Worm (Caenorhabditis elegans) whole organism, young adult: Measurements from ENCODE around the gene cpg-24.

Source experiments
- C06A6.2 ChIP-seq: fragments of 200-800 bp; sonication (Bioruptor generic); conservative IDR thresholded peaks from 2 replicates; pipeline ENCODE4 v1.3.6; 2022; ENCODE audit warnings: missing genetic modification characterization, missing compliant biosample characterization
- C17E4.6 ChIP-seq: fragments of 200-800 bp; sonication (Bioruptor generic); IDR thresholded peaks from 2 replicates; pipeline ENCODE4 v1.3.6; 2022; ENCODE audit warnings: missing genetic modification reagents, missing genetic modification characterization, missing compliant biosample characterization
- F22D6.2 ChIP-seq: sonication (generic microtip); optimal IDR thresholded peaks from 2 replicates; lab custom pipeline; 2016; ENCODE audit warnings: mild to moderate bottlenecking, missing genetic modification characterization, missing compliant biosample characterization
- F23B12.7 ChIP-seq: sonication (generic microtip); optimal IDR thresholded peaks from 2 replicates; lab custom pipeline; 2017; ENCODE audit warnings: missing genetic modification characterization, mild to moderate bottlenecking, missing compliant biosample characterization, antibody characterized with exemption, moderate library complexity; ENCODE audit not compliant: insufficient read depth
- F33H1.4 ChIP-seq: fragments of 200-800 bp; sonication (Bioruptor generic); IDR thresholded peaks from 2 replicates; pipeline ENCODE4 v1.3.6; 2022; ENCODE audit warnings: missing genetic modification reagents, missing genetic modification characterization, missing compliant biosample characterization
- F39B2.1 ChIP-seq: fragments of 200-800 bp; sonication (Bioruptor generic); IDR thresholded peaks from 2 replicates; pipeline ENCODE4 v1.3.6; 2022; ENCODE audit warnings: missing genetic modification reagents, missing genetic modification characterization, missing compliant biosample characterization
- F49E8.2 ChIP-seq: sonication (generic microtip); optimal IDR thresholded peaks from 3 replicates; lab custom pipeline; 2017; ENCODE audit warnings: missing genetic modification characterization, mild to moderate bottlenecking, missing compliant biosample characterization, antibody characterized with exemption, moderate library complexity; ENCODE audit not compliant: insufficient read depth
- T26A5.8 ChIP-seq: sonication (generic microtip); optimal IDR thresholded peaks from 2 replicates; lab custom pipeline; 2016; ENCODE audit warnings: missing genetic modification characterization, missing compliant biosample characterization
- Y56A3A.18 ChIP-seq: fragments of 200-800 bp; sonication (Bioruptor generic); IDR thresholded peaks from 2 replicates; pipeline ENCODE4 v1.3.6; 2022; ENCODE audit warnings: missing genetic modification reagents, missing genetic modification characterization, missing compliant biosample characterization
- Y67H2A.10 ChIP-seq: fragments of 200-800 bp; sonication (Bioruptor generic); conservative IDR thresholded peaks from 2 replicates; pipeline ENCODE4 v1.3.6; 2022; ENCODE audit warnings: missing genetic modification reagents, missing genetic modification characterization, missing compliant biosample characterization
- Y95B8A.8 ChIP-seq: fragments of 200-800 bp; sonication (Bioruptor generic); IDR thresholded peaks from 2 replicates; pipeline ENCODE4 v1.3.6; 2022; ENCODE audit warnings: missing genetic modification reagents, missing genetic modification characterization, missing compliant biosample characterization
- aptf-2 ChIP-seq: fragments of 200-800 bp; sonication (Bioruptor generic); conservative IDR thresholded peaks from 2 replicates; pipeline ENCODE4 v1.3.6; 2022; ENCODE audit warnings: missing genetic modification reagents, missing genetic modification characterization, missing compliant biosample characterization
- atf-7 ChIP-seq: sonication (generic microtip); optimal IDR thresholded peaks from 2 replicates; lab custom pipeline; 2017; ENCODE audit warnings: mild to moderate bottlenecking, missing genetic modification characterization, missing compliant biosample characterization
- attf-5 ChIP-seq: fragments of 200-800 bp; sonication (Bioruptor generic); optimal IDR thresholded peaks from 2 replicates; lab custom pipeline; 2018; ENCODE audit warnings: mild to moderate bottlenecking, missing genetic modification characterization, missing compliant biosample characterization
- attf-6 ChIP-seq: fragments of 200-800 bp; sonication (Bioruptor generic); IDR thresholded peaks from 2 replicates; pipeline ENCODE4 v1.3.6; 2022; ENCODE audit warnings: missing genetic modification reagents, missing genetic modification characterization, missing compliant biosample characterization
- ceh-100 ChIP-seq: fragments of 200-800 bp; sonication (Bioruptor generic); IDR thresholded peaks from 2 replicates; pipeline ENCODE4 v1.3.6; 2022; ENCODE audit warnings: missing genetic modification reagents, missing genetic modification characterization, missing compliant biosample characterization
- ceh-91 ChIP-seq: fragments of 200-800 bp; sonication (Bioruptor generic); IDR thresholded peaks from 2 replicates; pipeline ENCODE4 v1.3.6; 2022; ENCODE audit warnings: missing genetic modification reagents, missing genetic modification characterization, missing compliant biosample characterization
- egl-18 ChIP-seq: fragments of 200-800 bp; sonication (Bioruptor generic); IDR thresholded peaks from 2 replicates; pipeline ENCODE4 v1.3.6; 2022; ENCODE audit warnings: missing genetic modification reagents, missing genetic modification characterization, missing compliant biosample characterization
- fkh-3 ChIP-seq: sonication (generic microtip); optimal IDR thresholded peaks from 2 replicates; lab custom pipeline; 2016; ENCODE audit warnings: mild to moderate bottlenecking, missing genetic modification characterization, missing compliant biosample characterization
- hlh-12 ChIP-seq: sonication (generic microtip); optimal IDR thresholded peaks from 2 replicates; lab custom pipeline; 2016; ENCODE audit warnings: missing genetic modification characterization, missing compliant biosample characterization
- hlh-26 ChIP-seq: fragments of 200-800 bp; sonication (Bioruptor generic); conservative IDR thresholded peaks from 2 replicates; pipeline ENCODE4 v1.3.6; 2022; ENCODE audit warnings: missing genetic modification reagents, missing genetic modification characterization, missing compliant biosample characterization
- hmg-1.2 ChIP-seq: fragments of 200-800 bp; sonication (Bioruptor generic); IDR thresholded peaks from 2 replicates; pipeline ENCODE4 v1.3.6; 2022; ENCODE audit warnings: missing genetic modification reagents, missing genetic modification characterization, missing compliant biosample characterization
- lag-1 ChIP-seq: fragments of 200-800 bp; sonication (Bioruptor generic); IDR thresholded peaks from 2 replicates; pipeline ENCODE4 v1.3.6; 2022; ENCODE audit warnings: missing genetic modification reagents, missing genetic modification characterization, missing compliant biosample characterization
- let-526 ChIP-seq: fragments of 200-800 bp; sonication (Bioruptor generic); IDR thresholded peaks from 2 replicates; pipeline ENCODE4 v1.3.6; 2022; ENCODE audit warnings: missing genetic modification reagents, missing genetic modification characterization, missing compliant biosample characterization
- lin-35 ChIP-seq, 3 experiments: fragments of 150-350 bp in 2 of 3; sonication (generic microtip) in 1 of 3; optimal IDR thresholded peaks; 2 replicates each; lab custom pipeline; 2014 to 2018; ENCODE audit warnings: missing biosample characterization in 3 of 3, missing genetic modification characterization in 3 of 3, missing genetic modification reagents in 3 of 3
- madf-10 ChIP-seq: sonication (generic microtip); optimal IDR thresholded peaks from 2 replicates; lab custom pipeline; 2016; ENCODE audit warnings: mild to moderate bottlenecking, missing genetic modification characterization, missing compliant biosample characterization
- mcd-1 ChIP-seq: fragments of 200-800 bp; sonication (Bioruptor generic); IDR thresholded peaks from 2 replicates; pipeline ENCODE4 v1.3.6; 2022; ENCODE audit warnings: missing genetic modification reagents, missing genetic modification characterization, missing compliant biosample characterization
- mel-28 ChIP-seq: sonication (generic microtip); optimal IDR thresholded peaks from 2 replicates; lab custom pipeline; 2016; ENCODE audit warnings: borderline replicate concordance, mild to moderate bottlenecking, missing genetic modification characterization, missing compliant biosample characterization
- nfyb-1 ChIP-seq: fragments of 200-800 bp; sonication (Bioruptor generic); IDR thresholded peaks from 2 replicates; pipeline ENCODE4 v1.3.6; 2022; ENCODE audit warnings: missing genetic modification reagents, missing genetic modification characterization, missing compliant biosample characterization
- nhr-27 ChIP-seq: fragments of 200-800 bp; sonication (Bioruptor generic); optimal IDR thresholded peaks from 2 replicates; lab custom pipeline; 2018; ENCODE audit warnings: mild to moderate bottlenecking, missing genetic modification characterization, moderate library complexity, missing compliant biosample characterization
- nhr-90 ChIP-seq: sonication (generic microtip); optimal IDR thresholded peaks from 2 replicates; lab custom pipeline; 2016; ENCODE audit warnings: missing genotype, mild to moderate bottlenecking, missing genetic modification characterization, missing compliant biosample characterization
- pbrm-1 ChIP-seq: fragments of 200-800 bp; sonication (Bioruptor generic); IDR thresholded peaks from 2 replicates; pipeline ENCODE4 v1.3.6; 2022; ENCODE audit warnings: missing genetic modification reagents, missing genetic modification characterization, missing compliant biosample characterization
- sdz-38 ChIP-seq: sonication (generic microtip); optimal IDR thresholded peaks from 2 replicates; lab custom pipeline; 2016; ENCODE audit warnings: missing genotype, missing genetic modification characterization, missing compliant biosample characterization
- snpc-1.1 ChIP-seq: sonication (generic microtip); optimal IDR thresholded peaks from 2 replicates; lab custom pipeline; 2017; ENCODE audit warnings: missing genetic modification characterization, mild to moderate bottlenecking, missing compliant biosample characterization, antibody characterized with exemption, moderate library complexity, missing genotype, missing genetic modification reagents; ENCODE audit not compliant: insufficient read depth
- snpc-1.3 ChIP-seq: sonication (generic microtip); optimal IDR thresholded peaks from 2 replicates; lab custom pipeline; 2017; ENCODE audit warnings: missing genetic modification characterization, mild to moderate bottlenecking, missing compliant biosample characterization, antibody characterized with exemption, moderate library complexity, missing genotype, missing genetic modification reagents; ENCODE audit not compliant: insufficient read depth
- somi-1 ChIP-seq: fragments of 200-800 bp; sonication (Bioruptor generic); optimal IDR thresholded peaks from 2 replicates; lab custom pipeline; 2018; ENCODE audit warnings: mild to moderate bottlenecking, missing genetic modification characterization, missing compliant biosample characterization
- tbx-9 ChIP-seq: sonication (generic microtip); optimal IDR thresholded peaks from 2 replicates; lab custom pipeline; 2016; ENCODE audit warnings: borderline replicate concordance, missing genetic modification characterization, inconsistent platforms, missing compliant biosample characterization
- tlf-1 ChIP-seq: fragments of 200-800 bp; sonication (Bioruptor generic); optimal IDR thresholded peaks from 2 replicates; lab custom pipeline; 2018; ENCODE audit warnings: mild to moderate bottlenecking, missing genetic modification characterization, missing compliant biosample characterization
- unc-130 ChIP-seq: sonication (generic microtip); optimal IDR thresholded peaks from 2 replicates; lab custom pipeline; 2016; ENCODE audit warnings: missing genetic modification reagents, missing genetic modification characterization, missing compliant biosample characterization
- unc-62 ChIP-seq: fragments of 150-350 bp; optimal IDR thresholded peaks from 2 replicates; lab custom pipeline; 2014; ENCODE audit warnings: missing biosample characterization, missing genetic modification reagents, missing genetic modification characterization
- xnd-1 ChIP-seq: sonication (generic microtip); optimal IDR thresholded peaks from 2 replicates; lab custom pipeline; 2016; ENCODE audit warnings: missing genotype, missing genetic modification reagents, missing genetic modification characterization, missing compliant biosample characterization
- ztf-22 ChIP-seq: fragments of 200-800 bp; sonication (Bioruptor generic); optimal IDR thresholded peaks from 2 replicates; lab custom pipeline; 2018; ENCODE audit warnings: mild to moderate bottlenecking, missing genetic modification characterization, moderate library complexity, missing compliant biosample characterization
- ztf-25 ChIP-seq: fragments of 200-800 bp; sonication (Bioruptor generic); IDR thresholded peaks from 2 replicates; pipeline ENCODE4 v1.3.6; 2022; ENCODE audit warnings: missing genetic modification reagents, missing genetic modification characterization, missing compliant biosample characterization
- ztf-26 ChIP-seq: sonication (generic microtip); optimal IDR thresholded peaks from 2 replicates; lab custom pipeline; 2017; ENCODE audit warnings: missing genetic modification characterization, missing compliant biosample characterization
- ztf-28 ChIP-seq: fragments of 200-800 bp; sonication (Bioruptor generic); IDR thresholded peaks from 2 replicates; pipeline ENCODE4 v1.3.6; 2022; ENCODE audit warnings: missing genetic modification reagents, missing genetic modification characterization, missing compliant biosample characterization
- ztf-6 ChIP-seq: fragments of 200-800 bp; sonication (Bioruptor generic); IDR thresholded peaks from 2 replicates; pipeline ENCODE4 v1.3.6; 2022; ENCODE audit warnings: missing genetic modification reagents, missing genetic modification characterization, missing compliant biosample characterization

cpg-24 gene

DNA sequence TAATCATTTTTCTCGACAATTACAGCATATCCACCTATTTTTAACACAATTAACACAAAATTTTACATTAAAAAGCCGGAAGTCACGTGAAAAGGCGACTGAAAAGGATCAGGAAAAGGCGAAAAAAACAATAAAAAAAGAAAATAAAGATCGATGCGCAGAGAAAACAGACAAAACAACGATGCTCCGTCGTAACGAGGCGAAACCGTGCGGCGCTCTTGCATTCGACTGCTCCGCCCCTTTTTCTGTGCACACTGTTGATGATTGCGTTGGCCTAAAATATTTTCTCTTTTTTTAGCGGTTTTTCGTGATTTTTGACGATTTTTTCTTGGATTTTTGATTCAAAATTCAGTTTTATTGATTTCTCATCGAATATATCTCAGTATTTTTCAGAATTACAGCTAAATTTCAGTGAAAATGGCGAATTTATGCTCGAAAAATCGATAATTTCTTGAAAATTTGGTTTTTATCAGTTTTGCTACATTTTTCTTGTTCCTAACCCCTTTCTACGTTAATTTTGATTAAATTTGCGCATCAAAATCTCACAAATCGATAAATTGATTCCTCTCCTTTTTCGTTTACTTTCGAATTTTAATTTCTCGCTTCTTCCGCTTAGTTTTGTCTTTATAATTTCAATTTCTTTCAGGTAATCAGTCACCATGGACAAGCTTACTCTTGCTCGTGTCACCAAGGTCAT is 27.4 kb downstream of the cpg-24 start, which contains the start of gene rps-28 (continued):
- TF ChIP-seq fkh-3 (tag; lab: Kevin White, UChicago) (no peak), lag-1 (no peak), F33H1.4 (GFP tag; lab: Robert Waterston, UW) (peak; percentile 84), egl-18 (GFP tag; lab: Robert Waterston, UW) (no peak), hmg-1.2 (GFP tag; lab: Robert Waterston, UW) (peak; percentile 83), hlh-26 (GFP tag; lab: Robert Waterston, UW) (no peak), ceh-100 (GFP tag; lab: Robert Waterston, UW) (peak; percentile 94), unc-62 (no peak), ztf-26 (tag; lab: Kevin White, UChicago) (peak; percentile 92), nhr-27 (tag; lab: Kevin White, UChicago) (no peak), atf-7 (tag; lab: Kevin White, UChicago) (peak; percentile 69), ztf-22 (GFP tag; lab: Kevin White, UChicago) (peak; percentile 69), F22D6.2 (peak; percentile 57), nhr-90 (peak; percentile 67), pbrm-1 (peak; percentile 95), nfyb-1 (peak; percentile 95), aptf-2 (GFP tag; lab: Robert Waterston, UW) (0 out of 2 replicates have a peak, but pooled peaks have one; percentile 47), C06A6.2 (GFP tag; lab: Robert Waterston, UW) (peak; percentile 97), tbx-9 (no peak), snpc-1.1 (peak; percentile 55), Y95B8A.8 (peak; percentile 95), sdz-38 (tag; lab: Kevin White, UChicago) (no peak), unc-130 (peak; percentile 81), T26A5.8 (tag; lab: Kevin White, UChicago) (no peak), Y67H2A.10 (GFP tag; lab: Robert Waterston, UW) (peak; percentile 85), lin-35 (GFP tag; optimal IDR thresholded peaks at IDR 0.05; lab: Kevin White, UChicago) (peak in 2 of 3 experiments; percentile 77 to 91), mcd-1 (GFP tag; lab: Robert Waterston, UW) (peak; percentile 92), Y56A3A.18 (GFP tag; lab: Robert Waterston, UW) (no peak), F23B12.7 (tag; lab: Kevin White, UChicago) (peak; percentile 97), attf-6 (GFP tag; lab: Robert Waterston, UW) (peak; percentile 76), ztf-28 (GFP tag; lab: Robert Waterston, UW) (peak; percentile 86; the same call in 1 of the 2 replicates), C17E4.6 (peak; percentile 31; the same call in 1 of the 2 replicates), madf-10 (tag; lab: Kevin White, UChicago) (peak; percentile 90), snpc-1.3 (tag; lab: Kevin White, UChicago) (peak; percentile 84), hlh-12 (tag; lab: Kevin White, UChicago) (no peak), F39B2.1 (GFP tag; lab: Robert Waterston, UW) (no peak), xnd-1 (tag; lab: Kevin White, UChicago) (peak; percentile 47), ztf-6 (GFP tag; lab: Robert Waterston, UW) (peak; percentile 83; the same call in 1 of the 2 replicates), tlf-1 (peak; percentile 92), let-526 (GFP tag; lab: Robert Waterston, UW) (peak; percentile 85), F49E8.2 (peak; percentile 97), ceh-91 (peak; percentile 90), attf-5 (peak; percentile 99), somi-1 (GFP tag; lab: Kevin White, UChicago) (peak; percentile 91), mel-28 (tag; lab: Kevin White, UChicago) (no peak), ztf-25 (GFP tag; lab: Robert Waterston, UW) (peak; percentile 91)
